Worm (Caenorhabditis elegans) whole organism, early embryonic: ENCODE results near the gene his-37.

Experiments
- B0310.2 ChIP-seq: sonication (generic microtip); optimal IDR thresholded peaks from 2 replicates; lab custom pipeline; 2016; ENCODE audit warnings: mild to moderate bottlenecking, missing genetic modification characterization, missing compliant biosample characterization
- F13C5.2 ChIP-seq: sonication (generic microtip); optimal IDR thresholded peaks from 2 replicates; lab custom pipeline; 2017; ENCODE audit warnings: mild to moderate bottlenecking, missing genetic modification characterization, inconsistent platforms, missing compliant biosample characterization
- aly-1 ChIP-seq: sonication (generic microtip); optimal IDR thresholded peaks from 2 replicates; lab custom pipeline; 2016; ENCODE audit warnings: missing genetic modification characterization, missing compliant biosample characterization
- ama-1 ChIP-seq: fragments of 150-350 bp; optimal IDR thresholded peaks from 2 replicates; lab custom pipeline; 2014
- ceh-36 ChIP-seq: sonication (generic microtip); optimal IDR thresholded peaks from 2 replicates; lab custom pipeline; 2016; ENCODE audit warnings: missing genetic modification characterization, inconsistent platforms, missing compliant biosample characterization
- ets-7 ChIP-seq: sonication (generic microtip); optimal IDR thresholded peaks from 2 replicates; lab custom pipeline; 2016; ENCODE audit warnings: missing genotype, missing genetic modification characterization, missing compliant biosample characterization
- flt-1 ChIP-seq: fragments of 200-800 bp; sonication (Bioruptor generic); IDR thresholded peaks from 2 replicates; pipeline ENCODE4 v1.3.6; 2022; ENCODE audit warnings: missing genetic modification characterization, missing compliant biosample characterization
- hmbx-1 ChIP-seq: sonication (generic microtip); optimal IDR thresholded peaks from 2 replicates; lab custom pipeline; 2016; ENCODE audit warnings: mild to moderate bottlenecking, missing genetic modification characterization, missing compliant biosample characterization
- hmg-4 ChIP-seq: fragments of 200-800 bp; sonication (Bioruptor generic); optimal IDR thresholded peaks from 2 replicates; lab custom pipeline; 2018; ENCODE audit warnings: mild to moderate bottlenecking, missing genetic modification characterization, missing compliant biosample characterization
- pes-1 ChIP-seq: fragments of 200-800 bp; sonication (Bioruptor generic); IDR thresholded peaks from 2 replicates; pipeline ENCODE4 v1.3.6; 2022; ENCODE audit warnings: missing genetic modification reagents, missing genetic modification characterization, missing compliant biosample characterization
- scrt-1 ChIP-seq: fragments of 200-800 bp; sonication (Bioruptor generic); IDR thresholded peaks from 2 replicates; pipeline ENCODE4 v1.3.6; 2022; ENCODE audit warnings: missing genetic modification characterization, missing compliant biosample characterization
- sea-1 ChIP-seq: fragments of 200-800 bp; sonication (Bioruptor generic); conservative IDR thresholded peaks from 2 replicates; pipeline ENCODE4 v1.3.6; 2022; ENCODE audit warnings: missing genetic modification characterization, missing compliant biosample characterization
- tbx-11 ChIP-seq: fragments of 200-800 bp; sonication (Bioruptor generic); IDR thresholded peaks from 2 replicates; pipeline ENCODE4 v1.3.6; 2022; ENCODE audit warnings: missing genetic modification characterization, missing compliant biosample characterization
- tbx-37 ChIP-seq: fragments of 200-800 bp; sonication (Bioruptor generic); conservative IDR thresholded peaks from 2 replicates; pipeline ENCODE4 v1.3.6; 2022; ENCODE audit warnings: missing genetic modification reagents, missing genetic modification characterization, missing compliant biosample characterization

DNA sequence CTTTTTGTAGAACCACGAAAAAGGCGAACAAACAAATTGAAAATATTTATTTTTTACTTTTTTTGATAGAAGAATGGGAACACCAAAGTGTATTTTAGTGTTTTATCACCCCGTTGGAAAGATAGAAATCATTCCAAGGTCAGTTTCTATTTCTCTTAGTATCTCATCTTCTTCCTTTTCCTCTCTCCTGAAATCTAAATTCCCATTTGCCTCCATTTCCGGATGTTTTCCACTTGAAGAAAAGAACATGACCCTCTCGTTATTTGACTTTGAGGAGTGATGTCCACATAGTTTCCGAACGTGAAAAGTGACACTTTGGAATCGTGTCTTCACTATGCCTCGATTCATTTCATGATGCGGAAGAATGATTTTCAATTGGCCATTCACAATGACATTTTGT is 40.7 kb downstream of the his-37 start:
- TF ChIP-seq ama-1 (lab: Kevin White, UChicago) (no peak), F13C5.2 (tag; lab: Kevin White, UChicago) (no peak), B0310.2 (tag; lab: Kevin White, UChicago) (no peak), scrt-1 (GFP tag; lab: Robert Waterston, UW) (no peak), hmbx-1 (tag; lab: Kevin White, UChicago) (no peak), ets-7 (tag; lab: Kevin White, UChicago) (no peak), hmg-4 (no peak), tbx-11 (GFP tag; lab: Robert Waterston, UW) (no peak), flt-1 (GFP tag; lab: Robert Waterston, UW) (no peak), pes-1 (GFP tag; lab: Robert Waterston, UW) (no peak), ceh-36 (no peak), tbx-37 (GFP tag; lab: Robert Waterston, UW) (no peak), aly-1 (no peak), sea-1 (GFP tag; lab: Robert Waterston, UW) (no peak)
